Fruit fly (Drosophila melanogaster): ENCODE measurements around the gene msl-2.

msl-2 gene

DNA sequence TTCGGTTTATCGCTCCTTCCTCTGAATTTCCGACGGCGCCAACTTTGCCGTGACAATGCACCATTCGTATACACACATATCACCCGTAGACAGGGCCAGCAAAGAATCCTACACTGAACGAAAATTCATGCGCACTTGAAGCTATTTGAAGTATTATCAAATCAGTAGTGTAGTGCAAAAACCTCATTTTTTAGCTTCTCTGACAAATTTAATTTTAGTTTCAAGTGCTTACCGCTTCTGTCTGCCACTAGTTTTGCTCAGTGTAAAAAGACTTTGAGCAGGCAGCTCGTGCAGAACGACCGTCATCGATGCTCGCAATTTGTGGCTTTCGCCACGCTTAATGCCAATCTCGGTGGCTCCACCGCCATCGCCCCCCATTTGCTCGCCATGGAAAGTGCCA is 21.1 kb downstream of the msl-2 start (continued):
- TF ChIP-seq CG1024 (GFP tag; IDR thresholded peaks at IDR 0.05): 0 out of 2 replicates have a peak, but pooled peaks have one; percentile 36
- TF ChIP-seq CG18262 (tag; optimal IDR thresholded peaks at IDR 0.05): peak; percentile 23
- peak; percentile 26 for TF ChIP-seq slp2 (GFP tag; optimal IDR thresholded peaks at IDR 0.05)
- TF ChIP-seq CG7745 (tag; optimal IDR thresholded peaks at IDR 0.05): no peak
- TF ChIP-seq rib (GFP tag; IDR thresholded peaks at IDR 0.05): no peak
- TF ChIP-seq jumu (GFP tag; optimal IDR thresholded peaks at IDR 0.05): peak; percentile 20
- TF ChIP-seq Mes4 (GFP tag; optimal IDR thresholded peaks at IDR 0.05): no peak
- peak; percentile 23 for TF ChIP-seq NfI (GFP tag; optimal IDR thresholded peaks at IDR 0.05)
- TF ChIP-seq CG2202 (tag; optimal IDR thresholded peaks at IDR 0.05): no peak
- 0 out of 2 replicates have a peak, but pooled peaks have one; percentile 23 for TF ChIP-seq CG31441 (GFP tag; IDR thresholded peaks at IDR 0.05)
- TF ChIP-seq tap (tag; optimal IDR thresholded peaks at IDR 0.05): no peak
- TF ChIP-seq ham (GFP tag; IDR thresholded peaks at IDR 0.05): no peak
- TF ChIP-seq CG12155 (GFP tag; optimal IDR thresholded peaks at IDR 0.05): no peak
- TF ChIP-seq vfl (GFP tag; optimal IDR thresholded peaks at IDR 0.05): peak; percentile 24
- TF ChIP-seq ro (GFP tag; IDR thresholded peaks at IDR 0.05): no peak
- TF ChIP-seq wor (GFP tag; IDR thresholded peaks at IDR 0.05): 0 out of 2 replicates have a peak, but pooled peaks have one; percentile 21
- TF ChIP-seq CG11695 (GFP tag; IDR thresholded peaks at IDR 0.05): 0 out of 3 replicates have a peak, but pooled peaks have one; percentile 33
- TF ChIP-seq CG12659 (GFP tag; optimal IDR thresholded peaks at IDR 0.05): peak; percentile 15
- TF ChIP-seq PHDP (tag; optimal IDR thresholded peaks at IDR 0.05): peak; percentile 22
- no peak for TF ChIP-seq en (GFP tag; optimal IDR thresholded peaks at IDR 0.05)
- peak; percentile 21 for TF ChIP-seq Camta (GFP tag; optimal IDR thresholded peaks at IDR 0.05)
- no peak for TF ChIP-seq CG12744 (GFP tag; optimal IDR thresholded peaks at IDR 0.05)
- no peak for TF ChIP-seq CG4730 (GFP tag; IDR thresholded peaks at IDR 0.05)
- TF ChIP-seq lab (GFP tag; optimal IDR thresholded peaks at IDR 0.05): no peak
- TF ChIP-seq tll (GFP tag; optimal IDR thresholded peaks at IDR 0.05): no peak
- TF ChIP-seq tin (GFP tag; optimal IDR thresholded peaks at IDR 0.05): peak; percentile 45
- no peak for TF ChIP-seq CG17912 (GFP tag; optimal IDR thresholded peaks at IDR 0.05)
- TF ChIP-seq stwl (tag; optimal IDR thresholded peaks at IDR 0.05): no peak
- TF ChIP-seq CG17186 (GFP tag; optimal IDR thresholded peaks at IDR 0.05): no peak
- TF ChIP-seq dmrt99B (tag; optimal IDR thresholded peaks at IDR 0.05): no peak
- TF ChIP-seq B-H1 (GFP tag; IDR thresholded peaks at IDR 0.05): peak; percentile 27; the same call in 1 of the 3 replicates
- TF ChIP-seq br (optimal IDR thresholded peaks at IDR 0.05): no peak
- no peak for TF ChIP-seq odd (GFP tag; optimal IDR thresholded peaks at IDR 0.05)
- 0 out of 2 replicates have a peak, but pooled peaks have one; percentile 44 for TF ChIP-seq chm (GFP tag; IDR thresholded peaks at IDR 0.05)
- TF ChIP-seq Sin3A (optimal IDR thresholded peaks at IDR 0.05): no peak
- no peak for TF ChIP-seq pros (GFP tag; optimal IDR thresholded peaks at IDR 0.05)
- peak; percentile 38; the same call in 1 of the 3 replicates for TF ChIP-seq Aef1 (GFP tag; IDR thresholded peaks at IDR 0.05)
- TF ChIP-seq ab (GFP tag; optimal IDR thresholded peaks at IDR 0.05): no peak
- TF ChIP-seq Fer2 (tag; optimal IDR thresholded peaks at IDR 0.05): no peak
- TF ChIP-seq Med (GFP tag): peak; percentile 88
- TF ChIP-seq Lpt (GFP tag; optimal IDR thresholded peaks at IDR 0.05): no peak
- peak; percentile 44 for TF ChIP-seq CG8944 (GFP tag; optimal IDR thresholded peaks at IDR 0.05)
- peak; percentile 7 for TF ChIP-seq repo (GFP tag; optimal IDR thresholded peaks at IDR 0.05)
- 0 out of 2 replicates have a peak, but pooled peaks have one; percentile 21 for TF ChIP-seq al (GFP tag; IDR thresholded peaks at IDR 0.05)
- TF ChIP-seq nerfin-2 (GFP tag; IDR thresholded peaks at IDR 0.05; ENCODE audit: partially characterized antibody): no peak
- TF ChIP-seq fu2 (GFP tag; optimal IDR thresholded peaks at IDR 0.05): peak; percentile 17
- TF ChIP-seq fd102C (GFP tag; optimal IDR thresholded peaks at IDR 0.05): no peak
- 0 out of 2 replicates have a peak, but pooled peaks have one; percentile 27 for TF ChIP-seq klu (GFP tag; IDR thresholded peaks at IDR 0.05)
- TF ChIP-seq CG18476 (GFP tag; optimal IDR thresholded peaks at IDR 0.05): peak; percentile 29
- TF ChIP-seq Doc3 (GFP tag; IDR thresholded peaks at IDR 0.05; ENCODE audit: partially characterized antibody): no peak
- no peak for TF ChIP-seq onecut (GFP tag; IDR thresholded peaks at IDR 0.05)
- no peak for TF ChIP-seq sr (GFP tag; IDR thresholded peaks at IDR 0.05)
